Fruit fly (Drosophila melanogaster): ENCODE results near the gene CG11951.

dm6 chr3R:29216484-29216863 lies 22.0 kb downstream of the CG11951 start:
- TF ChIP-seq CG4496 (GFP tag; IDR thresholded peaks at IDR 0.05) = no peak
- TF ChIP-seq CG13204 (GFP tag; optimal IDR thresholded peaks at IDR 0.05) = no peak
- no peak for TF ChIP-seq CG12605 (GFP tag; IDR thresholded peaks at IDR 0.05)
- TF ChIP-seq CG8159 (tag; optimal IDR thresholded peaks at IDR 0.05) = no peak
- no peak for TF ChIP-seq CG14655 (GFP tag; optimal IDR thresholded peaks at IDR 0.05)
- no peak for TF ChIP-seq CG10348 (GFP tag; IDR thresholded peaks at IDR 0.05)
- no peak for TF ChIP-seq gl (tag; optimal IDR thresholded peaks at IDR 0.05)
- TF ChIP-seq EcR (GFP tag; optimal IDR thresholded peaks at IDR 0.05) = no peak
